Worm (Caenorhabditis elegans): ENCODE data around the gene cid-1.

Gene cid-1

ce11 chrIII:5173622-5174021, at the start of gene cid-1:
Gene cid-1, plus strand, starts transcription at chrIII:5173922.
- no peak for TF ChIP-seq hmbx-1 (tag; optimal IDR thresholded peaks at IDR 0.05)
- TF ChIP-seq pes-1 (GFP tag; IDR thresholded peaks at IDR 0.05) = no peak
- TF ChIP-seq hnd-1 (tag; optimal IDR thresholded peaks at IDR 0.05) = no peak
- no peak for TF ChIP-seq tra-4 (tag; optimal IDR thresholded peaks at IDR 0.05)
- TF ChIP-seq F13C5.2 (tag; optimal IDR thresholded peaks at IDR 0.05) = no peak
- TF ChIP-seq ama-1 (optimal IDR thresholded peaks at IDR 0.05) = no peak
- no peak for TF ChIP-seq flt-1 (GFP tag; IDR thresholded peaks at IDR 0.05)
- TF ChIP-seq B0310.2 (tag; optimal IDR thresholded peaks at IDR 0.05) = no peak
- TF ChIP-seq hmg-4 (GFP tag; optimal IDR thresholded peaks at IDR 0.05) = no peak
- no peak for TF ChIP-seq ceh-13 (GFP tag; optimal IDR thresholded peaks at IDR 0.05)
- TF ChIP-seq ets-7 (tag; optimal IDR thresholded peaks at IDR 0.05) = no peak
- TF ChIP-seq sea-1 (GFP tag; conservative IDR thresholded peaks at IDR 0.05) = no peak
- no peak for TF ChIP-seq aly-1 (tag; optimal IDR thresholded peaks at IDR 0.05)
- TF ChIP-seq ceh-36 (tag; optimal IDR thresholded peaks at IDR 0.05) = no peak
- no peak for TF ChIP-seq tbx-37 (GFP tag; conservative IDR thresholded peaks at IDR 0.05)
- no peak for TF ChIP-seq scrt-1 (GFP tag; IDR thresholded peaks at IDR 0.05)
- no peak for TF ChIP-seq tbx-11 (GFP tag; IDR thresholded peaks at IDR 0.05)

DNA sequence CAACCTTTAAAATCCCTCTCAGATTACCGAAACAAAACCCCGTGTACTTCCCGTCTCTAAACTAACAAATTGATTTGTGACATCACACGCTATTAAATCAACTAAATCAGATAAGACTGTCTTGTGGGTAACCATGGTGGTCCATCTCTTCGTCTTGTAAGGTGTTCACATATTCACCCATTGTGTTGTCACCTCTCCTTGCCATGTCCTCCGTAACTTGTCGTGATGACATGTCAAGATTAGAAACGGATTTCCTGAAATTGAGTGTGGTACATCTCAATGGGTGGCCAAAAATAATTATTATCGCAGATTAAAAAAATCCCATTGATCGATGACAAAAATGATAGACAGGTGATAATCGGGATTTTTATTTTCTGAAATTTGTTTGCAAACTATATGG, 49.3 kb upstream of the cid-1 start:
- TF ChIP-seq hnd-1 (tag; optimal IDR thresholded peaks at IDR 0.05) (no peak), ceh-13 (GFP tag; optimal IDR thresholded peaks at IDR 0.05) (no peak), ets-7 (tag; optimal IDR thresholded peaks at IDR 0.05) (no peak)

DNA sequence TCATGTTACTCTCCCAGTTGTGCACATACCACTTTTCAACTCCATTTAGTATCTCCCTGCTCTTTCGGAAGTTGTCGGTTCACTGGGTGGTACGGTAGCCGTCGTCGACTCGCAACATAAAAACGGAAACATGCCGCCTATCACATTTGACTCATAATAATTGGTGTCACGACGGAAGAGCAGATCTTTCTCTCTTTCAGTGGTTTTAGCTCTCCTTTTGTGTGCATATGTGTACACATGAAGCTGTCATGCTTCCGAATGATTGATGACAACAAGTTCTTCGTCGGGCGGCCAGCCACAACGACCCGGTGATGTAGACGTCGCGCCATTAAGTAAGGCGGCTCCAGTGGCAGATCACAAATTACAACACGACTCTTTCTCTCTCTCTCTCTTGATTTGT, 48.0 kb upstream of the cid-1 start:
- TF ChIP-seq hmbx-1 (tag; optimal IDR thresholded peaks at IDR 0.05) = no peak
- TF ChIP-seq sea-1 (GFP tag; conservative IDR thresholded peaks at IDR 0.05) = no peak
- TF ChIP-seq ceh-13 (GFP tag; optimal IDR thresholded peaks at IDR 0.05) = no peak
- no peak for TF ChIP-seq B0310.2 (tag; optimal IDR thresholded peaks at IDR 0.05)

DNA sequence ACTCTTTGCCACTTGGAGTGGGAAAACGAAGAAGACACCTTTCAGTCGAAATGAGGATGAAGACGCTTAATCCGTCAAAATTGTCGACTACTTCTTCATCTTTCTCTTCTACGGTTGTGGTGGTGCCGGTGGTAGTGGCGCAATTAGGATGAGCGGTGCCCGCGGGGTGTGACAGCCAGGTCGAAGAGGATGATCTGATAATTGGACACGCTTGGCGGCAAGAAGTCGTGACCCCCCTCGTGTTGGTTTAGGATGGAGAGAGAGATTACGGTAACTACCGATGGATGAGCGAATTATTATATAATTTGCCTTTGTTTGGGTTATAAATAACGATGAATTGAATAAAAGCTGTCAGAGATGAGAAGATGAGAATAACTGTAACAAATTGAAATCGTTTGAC, 46.7 kb upstream of the cid-1 start:
- no peak for TF ChIP-seq F13C5.2 (tag; optimal IDR thresholded peaks at IDR 0.05)
- TF ChIP-seq ceh-13 (GFP tag; optimal IDR thresholded peaks at IDR 0.05) = no peak

DNA sequence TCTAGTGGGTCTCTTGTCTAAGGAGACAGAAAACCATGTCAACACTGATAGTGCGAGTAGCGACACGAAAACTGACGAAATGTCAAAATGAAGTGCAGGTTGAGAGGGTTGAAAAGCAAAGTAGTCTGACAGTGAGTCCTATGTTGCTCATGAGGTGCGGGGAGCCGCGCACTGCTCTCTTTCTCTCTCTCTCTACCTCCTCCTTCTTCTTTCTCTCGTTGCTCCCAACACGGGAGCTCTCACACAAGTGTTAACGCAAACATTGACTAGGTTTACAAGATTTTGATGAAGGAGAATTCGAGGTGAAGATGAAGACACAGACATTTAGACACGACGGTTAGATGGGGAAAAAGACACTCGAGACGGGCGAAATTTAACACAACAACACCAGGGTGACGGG, 44.5 kb upstream of the cid-1 start:
- TF ChIP-seq hnd-1 (tag; optimal IDR thresholded peaks at IDR 0.05) = no peak
- no peak for TF ChIP-seq scrt-1 (GFP tag; IDR thresholded peaks at IDR 0.05)
- no peak for TF ChIP-seq sea-1 (GFP tag; conservative IDR thresholded peaks at IDR 0.05)
- no peak for TF ChIP-seq tra-4 (tag; optimal IDR thresholded peaks at IDR 0.05)
- TF ChIP-seq hmg-4 (GFP tag; optimal IDR thresholded peaks at IDR 0.05) = no peak
- no peak for TF ChIP-seq ets-7 (tag; optimal IDR thresholded peaks at IDR 0.05)
- no peak for TF ChIP-seq tbx-11 (GFP tag; IDR thresholded peaks at IDR 0.05)
- TF ChIP-seq tbx-37 (GFP tag; conservative IDR thresholded peaks at IDR 0.05) = no peak
- TF ChIP-seq ama-1 (optimal IDR thresholded peaks at IDR 0.05) = no peak
- TF ChIP-seq pes-1 (GFP tag; IDR thresholded peaks at IDR 0.05) = no peak
- TF ChIP-seq ceh-36 (tag; optimal IDR thresholded peaks at IDR 0.05) = no peak
- no peak for TF ChIP-seq B0310.2 (tag; optimal IDR thresholded peaks at IDR 0.05)

DNA sequence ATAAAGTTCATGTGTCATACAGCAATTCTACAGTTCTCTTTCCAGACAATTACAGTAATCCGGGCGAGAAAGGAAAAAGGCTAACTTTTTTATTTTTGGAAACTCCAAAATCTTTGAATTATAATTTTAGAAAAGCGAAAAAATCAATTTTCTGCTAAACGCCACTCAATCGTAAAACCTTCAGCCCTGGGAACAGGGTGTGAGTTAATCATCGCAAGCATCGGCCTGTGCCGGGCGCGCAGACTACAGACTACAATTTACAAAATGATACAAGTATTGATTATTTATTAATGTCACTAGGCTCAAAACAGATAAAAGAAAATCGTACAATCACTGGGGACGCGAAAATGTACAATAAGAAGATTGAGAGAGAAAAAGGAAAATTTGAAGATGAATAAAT, 43.1 kb upstream of the cid-1 start:
- TF ChIP-seq tra-4 (tag; optimal IDR thresholded peaks at IDR 0.05) = no peak
- TF ChIP-seq hmbx-1 (tag; optimal IDR thresholded peaks at IDR 0.05) = no peak
- no peak for TF ChIP-seq ama-1 (optimal IDR thresholded peaks at IDR 0.05)
- no peak for TF ChIP-seq ceh-13 (GFP tag; optimal IDR thresholded peaks at IDR 0.05)

DNA sequence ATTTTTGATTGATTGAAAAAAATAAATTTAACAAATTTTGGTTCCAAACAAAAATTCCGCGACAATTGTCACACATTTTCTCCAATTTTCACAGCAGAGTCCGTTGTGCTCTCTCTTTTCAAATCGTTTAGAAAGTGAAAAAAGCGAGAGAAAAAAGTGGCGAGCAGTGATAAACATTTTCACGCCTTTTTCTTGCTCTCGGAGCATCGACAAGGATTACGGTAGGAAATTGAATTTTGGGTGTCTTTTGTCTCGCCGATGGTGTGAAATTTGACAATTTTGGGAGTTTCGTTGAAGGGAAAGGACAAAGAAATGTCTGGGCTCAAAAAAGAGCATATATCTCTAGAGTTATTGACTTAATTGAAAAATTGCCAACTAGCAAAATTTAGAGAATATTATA, 39.2 kb upstream of the cid-1 start:
- TF ChIP-seq pes-1 (GFP tag; IDR thresholded peaks at IDR 0.05) = no peak

ce11 chrIII:5136033-5136597, 37.6 kb upstream of the cid-1 start, which contains the start of gene tbx-2:
Gene tbx-2, minus strand, starts transcription at chrIII:5136296.
- TF ChIP-seq sea-1 (GFP tag; conservative IDR thresholded peaks at IDR 0.05) (0 out of 2 replicates have a peak, but pooled peaks have one; percentile 26), scrt-1 (GFP tag; IDR thresholded peaks at IDR 0.05) (0 out of 2 replicates have a peak, but pooled peaks have one; percentile 62), ets-7 (tag; optimal IDR thresholded peaks at IDR 0.05) (no peak), aly-1 (tag; optimal IDR thresholded peaks at IDR 0.05) (peak; percentile 17)

- TF ChIP-seq tra-4 (tag; optimal IDR thresholded peaks at IDR 0.05) = no peak
- no peak for TF ChIP-seq B0310.2 (tag; optimal IDR thresholded peaks at IDR 0.05)
- no peak for TF ChIP-seq ceh-13 (GFP tag; optimal IDR thresholded peaks at IDR 0.05)
- TF ChIP-seq hmbx-1 (tag; optimal IDR thresholded peaks at IDR 0.05) = no peak
- TF ChIP-seq hnd-1 (tag; optimal IDR thresholded peaks at IDR 0.05) = no peak
- TF ChIP-seq ceh-36 (tag; optimal IDR thresholded peaks at IDR 0.05) = no peak
- no peak for TF ChIP-seq scrt-1 (GFP tag; IDR thresholded peaks at IDR 0.05)
- no peak for TF ChIP-seq aly-1 (tag; optimal IDR thresholded peaks at IDR 0.05)
- no peak for TF ChIP-seq ama-1 (optimal IDR thresholded peaks at IDR 0.05)
These were observed 36.6 kb upstream of the cid-1 start for ce11 chrIII:5137099-5137498.

DNA sequence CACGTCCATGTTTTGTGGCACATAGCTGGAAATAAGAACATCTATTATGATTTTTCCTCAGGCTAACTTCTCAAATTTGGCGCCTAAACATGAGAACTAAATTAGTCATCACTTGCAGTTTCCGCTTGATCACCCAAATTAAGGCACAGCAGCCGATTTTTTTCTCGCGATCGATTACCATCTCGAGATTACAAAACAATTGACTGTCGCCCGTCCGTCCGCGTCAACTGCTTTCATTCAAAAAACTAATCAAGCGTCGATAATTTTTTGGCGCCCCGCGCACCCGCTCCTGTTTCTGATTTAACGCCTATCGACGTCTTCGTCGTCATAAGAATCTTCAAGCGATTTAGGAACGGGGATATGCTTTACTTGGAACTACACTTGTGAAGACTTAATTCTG, 36.0 kb upstream of the cid-1 start:
- TF ChIP-seq flt-1 (GFP tag; IDR thresholded peaks at IDR 0.05) (no peak), scrt-1 (GFP tag; IDR thresholded peaks at IDR 0.05) (no peak), ama-1 (optimal IDR thresholded peaks at IDR 0.05) (no peak), tbx-37 (GFP tag; conservative IDR thresholded peaks at IDR 0.05) (no peak), ceh-36 (tag; optimal IDR thresholded peaks at IDR 0.05) (no peak), ets-7 (tag; optimal IDR thresholded peaks at IDR 0.05) (no peak), ceh-13 (GFP tag; optimal IDR thresholded peaks at IDR 0.05) (no peak), tra-4 (tag; optimal IDR thresholded peaks at IDR 0.05) (no peak), hmbx-1 (tag; optimal IDR thresholded peaks at IDR 0.05) (no peak), aly-1 (tag; optimal IDR thresholded peaks at IDR 0.05) (no peak), pes-1 (GFP tag; IDR thresholded peaks at IDR 0.05) (no peak), tbx-11 (GFP tag; IDR thresholded peaks at IDR 0.05) (no peak), sea-1 (GFP tag; conservative IDR thresholded peaks at IDR 0.05) (no peak), hnd-1 (tag; optimal IDR thresholded peaks at IDR 0.05) (no peak), F13C5.2 (tag; optimal IDR thresholded peaks at IDR 0.05) (no peak), hmg-4 (GFP tag; optimal IDR thresholded peaks at IDR 0.05) (no peak), B0310.2 (tag; optimal IDR thresholded peaks at IDR 0.05) (no peak)

All from whole organism, early embryonic.